Worm (Caenorhabditis elegans) whole organism, mixed stage, embryonic: ENCODE measurements around the gene F13H10.6.

ENCODE experiments used
- M03D4.4 ChIP-seq: sonication (generic microtip); optimal IDR thresholded peaks from 2 replicates; lab custom pipeline; 2017; ENCODE audit warnings: mild to moderate bottlenecking, missing genetic modification characterization, missing compliant biosample characterization
- ceh-39 ChIP-seq: fragments of 150-350 bp; optimal IDR thresholded peaks from 2 replicates; lab custom pipeline; 2014; ENCODE audit warnings: missing biosample characterization, missing genetic modification characterization
- ceh-43 ChIP-seq: fragments of 200-800 bp; sonication (Bioruptor generic); optimal IDR thresholded peaks from 2 replicates; lab custom pipeline; 2018; ENCODE audit warnings: mild to moderate bottlenecking, missing genetic modification characterization, moderate library complexity, missing compliant biosample characterization
- ceh-83 ChIP-seq: fragments of 200-800 bp; sonication (Bioruptor generic); optimal IDR thresholded peaks from 2 replicates; lab custom pipeline; 2018; ENCODE audit warnings: mild to moderate bottlenecking, missing genetic modification characterization, missing compliant biosample characterization
- ces-1 ChIP-seq: fragments of 150-350 bp; optimal IDR thresholded peaks from 2 replicates; lab custom pipeline; 2014; ENCODE audit warnings: missing biosample characterization, missing genetic modification reagents, missing genetic modification characterization
- cnd-1 ChIP-seq: fragments of 200-800 bp; sonication (Bioruptor generic); optimal IDR thresholded peaks from 2 replicates; lab custom pipeline; 2018; ENCODE audit warnings: mild to moderate bottlenecking, missing genetic modification characterization, missing compliant biosample characterization
- elt-1 ChIP-seq: sonication (generic microtip); optimal IDR thresholded peaks from 2 replicates; lab custom pipeline; 2017; ENCODE audit warnings: missing genetic modification characterization, mild to moderate bottlenecking, missing compliant biosample characterization, antibody characterized with exemption, moderate library complexity, borderline replicate concordance; ENCODE audit not compliant: insufficient read depth
- elt-3 ChIP-seq: fragments of 150-350 bp; optimal IDR thresholded peaks from 2 replicates; lab custom pipeline; 2014; ENCODE audit warnings: missing biosample characterization, missing genetic modification characterization
- flh-1 ChIP-seq: fragments of 200-800 bp; sonication (Bioruptor generic); optimal IDR thresholded peaks from 2 replicates; lab custom pipeline; 2018; ENCODE audit warnings: mild to moderate bottlenecking, missing genetic modification characterization, moderate library complexity, missing compliant biosample characterization
- ham-2 ChIP-seq: fragments of 200-800 bp; sonication (Bioruptor generic); optimal IDR thresholded peaks from 2 replicates; lab custom pipeline; 2018; ENCODE audit warnings: mild to moderate bottlenecking, missing genetic modification characterization, missing compliant biosample characterization
- hlh-1 ChIP-seq: fragments of 150-350 bp; optimal IDR thresholded peaks from 2 replicates; lab custom pipeline; 2014; ENCODE audit warnings: missing biosample characterization, missing genetic modification reagents, missing genetic modification characterization
- lin-13 ChIP-seq: fragments of 150-350 bp; optimal IDR thresholded peaks from 2 replicates; lab custom pipeline; 2014; ENCODE audit warnings: missing biosample characterization, missing genetic modification characterization
- lin-32 ChIP-seq: fragments of 200-800 bp; sonication (Bioruptor generic); optimal IDR thresholded peaks from 2 replicates; lab custom pipeline; 2018; ENCODE audit warnings: mild to moderate bottlenecking, missing genetic modification characterization, missing compliant biosample characterization
- lsy-2 ChIP-seq: fragments of 150-350 bp; optimal IDR thresholded peaks from 2 replicates; lab custom pipeline; 2014; ENCODE audit warnings: missing biosample characterization, missing genetic modification characterization
- mab-5 ChIP-seq: fragments of 150-350 bp; optimal IDR thresholded peaks from 2 replicates; lab custom pipeline; 2014; ENCODE audit warnings: missing biosample characterization, missing genetic modification characterization
- mep-1 ChIP-seq: fragments of 150-350 bp; optimal IDR thresholded peaks from 2 replicates; lab custom pipeline; 2017; ENCODE audit warnings: missing biosample characterization, missing genetic modification reagents, missing genetic modification characterization, inconsistent platforms
- mls-2 ChIP-seq: sonication (generic microtip); optimal IDR thresholded peaks from 2 replicates; lab custom pipeline; 2016; ENCODE audit warnings: mild to moderate bottlenecking, missing genetic modification characterization, moderate library complexity, missing compliant biosample characterization
- nhr-12 ChIP-seq: fragments of 150-350 bp; optimal IDR thresholded peaks from 2 replicates; lab custom pipeline; 2014; ENCODE audit warnings: missing biosample characterization, missing genetic modification characterization
- nhr-2 ChIP-seq: fragments of 150-350 bp; optimal IDR thresholded peaks from 2 replicates; lab custom pipeline; 2014; ENCODE audit warnings: missing biosample characterization, missing genetic modification characterization
- nhr-237 ChIP-seq: fragments of 150-350 bp; optimal IDR thresholded peaks from 2 replicates; lab custom pipeline; 2014; ENCODE audit warnings: missing biosample characterization, missing genetic modification characterization
- nhr-28 ChIP-seq: fragments of 150-350 bp; optimal IDR thresholded peaks from 2 replicates; lab custom pipeline; 2014; ENCODE audit warnings: missing biosample characterization, missing genetic modification characterization
- nhr-76 ChIP-seq: sonication (generic microtip); optimal IDR thresholded peaks from 2 replicates; lab custom pipeline; 2017; ENCODE audit warnings: missing biosample characterization, missing genetic modification characterization
- pha-4 ChIP-seq: fragments of 150-350 bp; optimal IDR thresholded peaks from 2 replicates; lab custom pipeline; 2018; ENCODE audit warnings: missing biosample characterization, missing genetic modification reagents, missing genetic modification characterization
- snpc-4 ChIP-seq: fragments of 150-350 bp; optimal IDR thresholded peaks from 2 replicates; lab custom pipeline; 2014; ENCODE audit warnings: missing biosample characterization, missing genetic modification characterization
- sptf-1 ChIP-seq: sonication (generic microtip); optimal IDR thresholded peaks from 2 replicates; lab custom pipeline; 2017; ENCODE audit warnings: mild to moderate bottlenecking, missing genetic modification characterization, moderate library complexity, missing compliant biosample characterization
- tbx-8 ChIP-seq: fragments of 200-800 bp; sonication (Bioruptor generic); optimal IDR thresholded peaks from 2 replicates; lab custom pipeline; 2018; ENCODE audit warnings: mild to moderate bottlenecking, missing genetic modification characterization, moderate library complexity, missing compliant biosample characterization
- unc-120 ChIP-seq: sonication (generic microtip); optimal IDR thresholded peaks from 2 replicates; lab custom pipeline; 2017; ENCODE audit warnings: missing genetic modification characterization, missing compliant biosample characterization; ENCODE audit not compliant: poor library complexity, severe bottlenecking
- unc-39 ChIP-seq: fragments of 150-350 bp; optimal IDR thresholded peaks from 2 replicates; lab custom pipeline; 2014; ENCODE audit warnings: missing biosample characterization, missing genetic modification characterization
- unc-62 ChIP-seq: fragments of 150-350 bp; optimal IDR thresholded peaks from 2 replicates; lab custom pipeline; 2014; ENCODE audit warnings: missing biosample characterization, missing genetic modification reagents, missing genetic modification characterization
- ztf-11 ChIP-seq: fragments of 150-350 bp; optimal IDR thresholded peaks from 2 replicates; lab custom pipeline; 2014; ENCODE audit warnings: missing biosample characterization, missing genetic modification characterization

The F13H10.6 gene

ce11 chrIV:10975968-10976367 lies 33.1 kb upstream of the F13H10.6 start:
- TF ChIP-seq pha-4 (tag; lab: Kevin White, UChicago): no peak
- peak; percentile 21 for TF ChIP-seq elt-1 (tag; lab: Kevin White, UChicago)

DNA sequence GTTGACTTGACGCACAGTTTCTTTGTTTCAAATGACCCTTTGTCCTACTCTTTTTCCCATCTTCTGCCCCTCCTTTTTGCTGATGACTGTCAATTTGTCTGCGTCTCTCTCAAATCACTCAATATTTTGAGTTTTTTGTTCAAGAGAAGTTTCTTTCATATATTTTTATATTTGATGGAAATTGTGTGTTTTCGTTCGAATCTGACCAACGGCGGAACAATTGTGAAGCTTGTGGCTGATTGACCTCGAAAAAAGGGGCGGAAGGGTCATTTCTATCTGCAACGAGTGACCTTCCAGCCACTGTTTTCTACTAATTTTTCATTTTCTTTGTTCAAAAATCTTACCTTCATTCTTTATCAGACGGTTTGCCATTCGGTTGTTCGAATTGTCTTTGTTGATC lies 30.5 kb upstream of the F13H10.6 start:
- TF ChIP-seq nhr-237 (tag; lab: Kevin White, UChicago) (no peak), ham-2 (GFP tag; lab: Kevin White, UChicago) (no peak), unc-120 (tag; lab: Kevin White, UChicago) (no peak), ztf-11 (no peak), tbx-8 (GFP tag; lab: Kevin White, UChicago) (no peak), ces-1 (no peak), unc-39 (tag; lab: Kevin White, UChicago) (no peak), ceh-39 (tag; lab: Kevin White, UChicago) (no peak)

DNA sequence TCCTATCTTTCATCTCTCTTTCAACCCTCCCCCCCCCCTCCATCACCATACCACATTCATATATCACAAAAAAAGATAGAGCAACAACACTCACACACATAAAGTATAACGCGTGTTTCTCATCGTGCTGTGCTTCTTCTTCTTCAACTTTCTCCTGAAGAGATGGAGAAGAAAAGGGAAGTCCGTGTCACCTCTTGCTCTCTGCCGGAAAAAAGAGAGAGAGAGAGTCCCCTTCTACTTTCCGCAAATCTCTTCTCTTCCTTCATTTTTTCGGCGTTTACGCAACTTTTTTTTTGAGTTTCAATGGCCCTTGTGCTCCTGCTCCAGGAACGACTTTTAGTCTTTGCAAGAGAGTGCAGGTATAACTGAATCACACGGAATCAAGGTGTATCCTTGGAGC lies 29.4 kb upstream of the F13H10.6 start:
- peak; percentile 19 for TF ChIP-seq unc-120 (tag; lab: Kevin White, UChicago)
- TF ChIP-seq mls-2 (tag; lab: Kevin White, UChicago): no peak

ce11 chrIV:10980628-10981027 lies 28.5 kb upstream of the F13H10.6 start:
- TF ChIP-seq nhr-237 (tag; lab: Kevin White, UChicago) (no peak), mep-1 (tag; lab: Kevin White, UChicago) (no peak), mls-2 (tag; lab: Kevin White, UChicago) (no peak), tbx-8 (GFP tag; lab: Kevin White, UChicago) (no peak), nhr-28 (tag; lab: Kevin White, UChicago) (no peak), lin-32 (GFP tag; lab: Kevin White, UChicago) (no peak), lin-13 (tag; lab: Kevin White, UChicago) (no peak), M03D4.4 (tag; lab: Kevin White, UChicago) (no peak), mab-5 (tag; lab: Kevin White, UChicago) (no peak), snpc-4 (tag; lab: Kevin White, UChicago) (no peak), sptf-1 (tag; lab: Kevin White, UChicago) (no peak), ham-2 (GFP tag; lab: Kevin White, UChicago) (no peak), ceh-39 (tag; lab: Kevin White, UChicago) (no peak), flh-1 (GFP tag; lab: Kevin White, UChicago) (no peak)

- TF ChIP-seq ceh-83 (no peak), unc-39 (tag; lab: Kevin White, UChicago) (no peak), nhr-12 (tag; lab: Kevin White, UChicago) (no peak), nhr-237 (tag; lab: Kevin White, UChicago) (no peak), sptf-1 (tag; lab: Kevin White, UChicago) (no peak), elt-1 (tag; lab: Kevin White, UChicago) (no peak), ceh-43 (GFP tag; lab: Kevin White, UChicago) (no peak)
Observed at ce11 chrIV:10981761-10982160, 27.3 kb upstream of the F13H10.6 start, which contains the start of gene Y43E12A.2. Gene Y43E12A.2, plus strand, starts transcription at chrIV:10982061.

- TF ChIP-seq tbx-8 (GFP tag; lab: Kevin White, UChicago) (no peak), nhr-2 (tag; lab: Kevin White, UChicago) (no peak), snpc-4 (tag; lab: Kevin White, UChicago) (no peak), nhr-76 (tag; lab: Kevin White, UChicago) (no peak), lin-13 (tag; lab: Kevin White, UChicago) (no peak), cnd-1 (no peak), unc-62 (no peak), pha-4 (tag; lab: Kevin White, UChicago) (no peak), lsy-2 (tag; lab: Kevin White, UChicago) (no peak), elt-3 (tag; lab: Kevin White, UChicago) (no peak), lin-32 (GFP tag; lab: Kevin White, UChicago) (no peak), hlh-1 (tag; lab: Kevin White, UChicago) (no peak)
- TF ChIP-seq, all 35 proteins: peak for 0
Observed at ce11 chrIV:10985568-10986035, 23.5 kb upstream of the F13H10.6 start, which contains the start of gene cyb-2.1. Gene cyb-2.1, plus strand, starts transcription at chrIV:10985985.
